Fruit fly (Drosophila melanogaster): ENCODE data around the gene CG32576.

Gene CG32576

dm6 chrX:16318858-16319557 lies 30.7 kb upstream of the CG32576 start (continued):
- TF ChIP-seq CG4617 (GFP tag; optimal IDR thresholded peaks at IDR 0.05; ENCODE audit: borderline replicate concordance) (no peak), B-H1 (GFP tag; IDR thresholded peaks at IDR 0.05) (no peak), sim (GFP tag; IDR thresholded peaks at IDR 0.05) (no peak), H15 (GFP tag; IDR thresholded peaks at IDR 0.05) (no peak), CG13894 (tag; optimal IDR thresholded peaks at IDR 0.05) (peak; percentile 34), nau (GFP tag; optimal IDR thresholded peaks at IDR 0.05) (no peak), h (optimal IDR thresholded peaks at IDR 0.05) (no peak), CG3163 (GFP tag; optimal IDR thresholded peaks at IDR 0.05) (no peak), Taf1 (GFP tag; IDR thresholded peaks at IDR 0.05) (no peak), MTF-1 (GFP tag; optimal IDR thresholded peaks at IDR 0.05; ENCODE audit: borderline replicate concordance) (no peak), rib (GFP tag; IDR thresholded peaks at IDR 0.05) (no peak), run (tag; optimal IDR thresholded peaks at IDR 0.05) (no peak), CG15514 (GFP tag; optimal IDR thresholded peaks at IDR 0.05) (peak; percentile 47), CG31224 (GFP tag; IDR thresholded peaks at IDR 0.05) (no peak), Lhr (GFP tag; optimal IDR thresholded peaks at IDR 0.05) (no peak), D (optimal IDR thresholded peaks at IDR 0.05) (no peak), D (GFP tag; optimal IDR thresholded peaks at IDR 0.05) (no peak), CG11696 (GFP tag; IDR thresholded peaks at IDR 0.05) (no peak), CG11093 (GFP tag; IDR thresholded peaks at IDR 0.05) (no peak), CG3847 (GFP tag; IDR thresholded peaks at IDR 0.05) (no peak), lilli (GFP tag; optimal IDR thresholded peaks at IDR 0.05) (no peak), Aef1 (GFP tag; IDR thresholded peaks at IDR 0.05) (no peak), CG30403 (GFP tag; optimal IDR thresholded peaks at IDR 0.05) (peak; percentile 1), NFAT (GFP tag; IDR thresholded peaks at IDR 0.05) (no peak), lola (GFP tag; optimal IDR thresholded peaks at IDR 0.05) (no peak), CG18476 (GFP tag; optimal IDR thresholded peaks at IDR 0.05) (no peak), Sox100B (GFP tag; optimal IDR thresholded peaks at IDR 0.05) (no peak), Abd-B (GFP tag; optimal IDR thresholded peaks at IDR 0.05) (no peak), CG6813 (GFP tag; optimal IDR thresholded peaks at IDR 0.05) (peak; percentile 5), bsh (GFP tag; optimal IDR thresholded peaks at IDR 0.05) (peak in 1 of 2 experiments; percentile 41), pan (optimal IDR thresholded peaks at IDR 0.05) (no peak), pan (GFP tag; optimal IDR thresholded peaks at IDR 0.05 in 1 of 2, IDR thresholded peaks at IDR 0.05 in 1 of 2) (no peak), Doc3 (GFP tag; IDR thresholded peaks at IDR 0.05; ENCODE audit: partially characterized antibody) (no peak), CG12299 (tag; optimal IDR thresholded peaks at IDR 0.05) (no peak), NC2β (GFP tag; optimal IDR thresholded peaks at IDR 0.05) (no peak), ara (GFP tag; IDR thresholded peaks at IDR 0.05) (no peak), CG6254 (GFP tag; optimal IDR thresholded peaks at IDR 0.05) (no peak), Hr39 (optimal IDR thresholded peaks at IDR 0.05) (no peak), H2.0 (GFP tag; IDR thresholded peaks at IDR 0.05) (no peak), esg (GFP tag; conservative IDR thresholded peaks at IDR 0.05) (no peak), CG9797 (GFP tag; optimal IDR thresholded peaks at IDR 0.05) (no peak), CG4854 (GFP tag; optimal IDR thresholded peaks at IDR 0.05) (no peak), hth (optimal IDR thresholded peaks at IDR 0.05) (no peak), CG1024 (GFP tag; IDR thresholded peaks at IDR 0.05) (no peak), sima (GFP tag; optimal IDR thresholded peaks at IDR 0.05) (no peak), CG1832 (GFP tag; optimal IDR thresholded peaks at IDR 0.05) (no peak), NK7.1 (GFP tag; optimal IDR thresholded peaks at IDR 0.05) (no peak), chif (GFP tag; optimal IDR thresholded peaks at IDR 0.05) (no peak), scrt (GFP tag; optimal IDR thresholded peaks at IDR 0.05) (no peak), CG15696 (tag; optimal IDR thresholded peaks at IDR 0.05) (peak; percentile 28), CG34224 (GFP tag; IDR thresholded peaks at IDR 0.05; ENCODE audit: partially characterized antibody) (no peak)
